Fruit fly (Drosophila melanogaster): ENCODE results near the gene Atac1.
A peak's percentile ranks its signal among the peaks of the same experiment; 100 is the strongest.

The Atac1 gene

dm6 chr2L:6922091-6922753 lies 37.9 kb downstream of the Atac1 start (continued):
- no peak for TF ChIP-seq unpg (GFP tag; optimal IDR thresholded peaks at IDR 0.05)
- peak; percentile 31 for TF ChIP-seq kni (GFP tag; optimal IDR thresholded peaks at IDR 0.05)
- TF ChIP-seq CG12299 (tag; optimal IDR thresholded peaks at IDR 0.05) = peak; percentile 49
- peak; percentile 16 for TF ChIP-seq D19B (GFP tag; optimal IDR thresholded peaks at IDR 0.05)
- TF ChIP-seq CG11504 (tag; optimal IDR thresholded peaks at IDR 0.05) = no peak
- TF ChIP-seq prd (optimal IDR thresholded peaks at IDR 0.05) = no peak
- TF ChIP-seq prd (GFP tag; IDR thresholded peaks at IDR 0.05) = no peak; the same call in 1 of the 3 replicates
- peak; percentile 46; the same call in 2 of the 3 replicates for TF ChIP-seq CG2199 (GFP tag; IDR thresholded peaks at IDR 0.05)
- peak; percentile 37 for TF ChIP-seq Elba2 (GFP tag; optimal IDR thresholded peaks at IDR 0.05)
- TF ChIP-seq Trl (optimal IDR thresholded peaks at IDR 0.05) = peak in 1 of 2 experiments; percentile 31
- TF ChIP-seq Trl (GFP tag; optimal IDR thresholded peaks at IDR 0.05) = peak; percentile 72
- peak; percentile 45 for TF ChIP-seq bab2 (GFP tag; optimal IDR thresholded peaks at IDR 0.05)
- TF ChIP-seq dati (GFP tag; IDR thresholded peaks at IDR 0.05) = no peak
- TF ChIP-seq Dfd (GFP tag; optimal IDR thresholded peaks at IDR 0.05) = no peak
- peak; percentile 58 for TF ChIP-seq CG12744 (GFP tag; optimal IDR thresholded peaks at IDR 0.05)
- TF ChIP-seq CG1832 (GFP tag; optimal IDR thresholded peaks at IDR 0.05) = no peak
- no peak for TF ChIP-seq HLHmδ (GFP tag; optimal IDR thresholded peaks at IDR 0.05)
- TF ChIP-seq Atf3 (GFP tag; optimal IDR thresholded peaks at IDR 0.05) = no peak
- TF ChIP-seq CHES-1-like (GFP tag; optimal IDR thresholded peaks at IDR 0.05) = peak; percentile 51
- TF ChIP-seq hb (GFP tag; IDR thresholded peaks at IDR 0.05; ENCODE audit: partially characterized antibody) = no peak
- no peak; the same call in 1 of the 2 replicates for TF ChIP-seq CG6689 (GFP tag; IDR thresholded peaks at IDR 0.05)
- TF ChIP-seq CG3407 (GFP tag; optimal IDR thresholded peaks at IDR 0.05) = peak; percentile 32
- TF ChIP-seq CG12071 (GFP tag; optimal IDR thresholded peaks at IDR 0.05) = no peak
- TF ChIP-seq tin (GFP tag; optimal IDR thresholded peaks at IDR 0.05) = peak; percentile 68
- TF ChIP-seq CG2202 (tag; optimal IDR thresholded peaks at IDR 0.05) = peak; percentile 43
- TF ChIP-seq z (GFP tag; IDR thresholded peaks at IDR 0.05) = no peak
- TF ChIP-seq zf30C (GFP tag; optimal IDR thresholded peaks at IDR 0.05) = peak; percentile 89
- TF ChIP-seq CG9797 (GFP tag; optimal IDR thresholded peaks at IDR 0.05) = no peak
- no peak for TF ChIP-seq amos (GFP tag; IDR thresholded peaks at IDR 0.05; ENCODE audit: partially characterized antibody)
- TF ChIP-seq emc (GFP tag; optimal IDR thresholded peaks at IDR 0.05) = peak; percentile 52
- no peak for TF ChIP-seq tll (GFP tag; optimal IDR thresholded peaks at IDR 0.05)
- TF ChIP-seq vfl (GFP tag; optimal IDR thresholded peaks at IDR 0.05) = peak; percentile 45
- peak; percentile 53; the same call in 1 of the 2 replicates for TF ChIP-seq E2f1 (GFP tag; IDR thresholded peaks at IDR 0.05)
- TF ChIP-seq CG17912 (GFP tag; optimal IDR thresholded peaks at IDR 0.05) = no peak
- TF ChIP-seq Jarid2 (GFP tag; optimal IDR thresholded peaks at IDR 0.05) = no peak
- TF ChIP-seq Dbx (GFP tag; IDR thresholded peaks at IDR 0.05) = peak; percentile 74; the same call in 2 of the 3 replicates
- no peak for TF ChIP-seq Doc2 (GFP tag; IDR thresholded peaks at IDR 0.05)
- TF ChIP-seq Deaf1 (tag; optimal IDR thresholded peaks at IDR 0.05) = no peak
- no peak for TF ChIP-seq CG10274 (GFP tag; optimal IDR thresholded peaks at IDR 0.05)
- TF ChIP-seq Hsf (GFP tag; optimal IDR thresholded peaks at IDR 0.05) = peak; percentile 73
- no peak for TF ChIP-seq oc (tag; optimal IDR thresholded peaks at IDR 0.05)
- no peak for TF ChIP-seq so (GFP tag; IDR thresholded peaks at IDR 0.05)
- TF ChIP-seq lbe (GFP tag; optimal IDR thresholded peaks at IDR 0.05) = peak; percentile 26
- TF ChIP-seq Pdp1 (GFP tag; optimal IDR thresholded peaks at IDR 0.05) = peak in 1 of 2 experiments; percentile 64
- TF ChIP-seq CG3163 (GFP tag; optimal IDR thresholded peaks at IDR 0.05) = peak; percentile 53
- no peak for TF ChIP-seq lmd (GFP tag; IDR thresholded peaks at IDR 0.05)
- no peak for TF ChIP-seq sc (optimal IDR thresholded peaks at IDR 0.05)
- peak; percentile 50 for TF ChIP-seq sc (GFP tag; optimal IDR thresholded peaks at IDR 0.05)
- peak; percentile 43 for TF ChIP-seq CG18011 (GFP tag; optimal IDR thresholded peaks at IDR 0.05)
- TF ChIP-seq ham (GFP tag; IDR thresholded peaks at IDR 0.05) = no peak
- peak; percentile 71 for TF ChIP-seq lilli (GFP tag; optimal IDR thresholded peaks at IDR 0.05)
